Fruit fly (Drosophila melanogaster) whole organism, embryonic: Measurements from ENCODE around the gene Sur.

ENCODE experiments used
- CG11723 ChIP-seq: fragments of 200-800 bp; sonication (Bioruptor generic); optimal IDR thresholded peaks from 2 replicates; lab custom pipeline; 2017; ENCODE audit warnings: missing biosample characterization, mild to moderate bottlenecking, missing genetic modification characterization
- CG12299 ChIP-seq: fragments of 200-800 bp; sonication (Bioruptor generic); optimal IDR thresholded peaks from 2 replicates; lab custom pipeline; 2018; ENCODE audit warnings: missing biosample characterization, mild to moderate bottlenecking, missing genetic modification characterization
- CG12659 ChIP-seq: fragments of 200-800 bp; sonication (Bioruptor generic); optimal IDR thresholded peaks from 3 replicates; lab custom pipeline; 2017; ENCODE audit warnings: mild to moderate bottlenecking, missing biosample characterization, missing genetic modification reagents, missing genetic modification characterization
- CG13424 ChIP-seq: fragments of 200-800 bp; sonication (Bioruptor generic); optimal IDR thresholded peaks from 2 replicates; lab custom pipeline; 2019; ENCODE audit warnings: missing biosample characterization, mild to moderate bottlenecking, missing genetic modification characterization, moderate library complexity
- CG15073 ChIP-seq: fragments of 200-800 bp; sonication (Bioruptor generic); optimal IDR thresholded peaks from 2 replicates; lab custom pipeline; 2016; ENCODE audit warnings: missing biosample characterization, missing genetic modification characterization
- CG1602 ChIP-seq: fragments of 200-800 bp; sonication (Bioruptor generic); optimal IDR thresholded peaks from 3 replicates; lab custom pipeline; 2016; ENCODE audit warnings: missing biosample characterization, missing genetic modification characterization
- CG17829 ChIP-seq: fragments of 200-800 bp; optimal IDR thresholded peaks from 2 replicates; lab custom pipeline; 2019; ENCODE audit warnings: missing biosample characterization, mild to moderate bottlenecking, missing genetic modification characterization, moderate library complexity
- CG2116 ChIP-seq: fragments of 200-800 bp; sonication (Bioruptor generic); optimal IDR thresholded peaks from 3 replicates; lab custom pipeline; 2018; ENCODE audit warnings: missing biosample characterization, mild to moderate bottlenecking, missing genetic modification characterization
- CG31388 ChIP-seq: fragments of 200-800 bp; sonication (Bioruptor generic); optimal IDR thresholded peaks from 2 replicates; lab custom pipeline; 2016; ENCODE audit warnings: missing biosample characterization, missing genetic modification characterization
- CG32532 ChIP-seq: fragments of 200-800 bp; sonication (Bioruptor generic); IDR thresholded peaks from 2 replicates; pipeline ENCODE4 v1.3.6; 2022; ENCODE audit warnings: missing biosample characterization, missing genetic modification characterization
- CG3838 ChIP-seq: fragments of 200-800 bp; sonication (Bioruptor generic); optimal IDR thresholded peaks from 3 replicates; lab custom pipeline; 2016; ENCODE audit warnings: missing biosample characterization, missing genetic modification characterization
- CG5245 ChIP-seq: fragments of 200-800 bp; sonication (Bioruptor generic); optimal IDR thresholded peaks from 3 replicates; lab custom pipeline; 2016; ENCODE audit warnings: missing biosample characterization, missing genetic modification characterization
- CG6813 ChIP-seq: fragments of 200-800 bp; sonication (Bioruptor generic); optimal IDR thresholded peaks from 2 replicates; lab custom pipeline; 2017; ENCODE audit warnings: missing biosample characterization, missing genetic modification characterization, mild to moderate bottlenecking, moderate library complexity, missing genetic modification reagents
- CG7372 ChIP-seq: fragments of 200-800 bp; sonication (Bioruptor generic); IDR thresholded peaks from 2 replicates; pipeline ENCODE4 v1.3.6; 2022; ENCODE audit warnings: missing biosample characterization, missing genetic modification characterization
- HLH4C ChIP-seq: fragments of 200-800 bp; sonication (Bioruptor generic); IDR thresholded peaks from 3 replicates; pipeline ENCODE4 v1.3.6; 2022; ENCODE audit warnings: missing biosample characterization, missing genetic modification characterization; ENCODE audit not compliant: partially characterized antibody
- Hand ChIP-seq: fragments of 200-800 bp; sonication (Bioruptor generic); optimal IDR thresholded peaks from 2 replicates; lab custom pipeline; 2017; ENCODE audit warnings: mild to moderate bottlenecking, missing biosample characterization, missing genetic modification reagents, missing genetic modification characterization
- HmgD ChIP-seq: fragments of 200-800 bp; sonication (Bioruptor generic); optimal IDR thresholded peaks from 3 replicates; lab custom pipeline; 2016; ENCODE audit warnings: missing biosample characterization, missing genetic modification characterization
- MTF-1 ChIP-seq: fragments of 200-800 bp; sonication (Bioruptor generic); optimal IDR thresholded peaks from 2 replicates; lab custom pipeline; 2018; ENCODE audit warnings: missing biosample characterization, mild to moderate bottlenecking, missing genetic modification characterization, borderline replicate concordance
- NC2β ChIP-seq: fragments of 200-800 bp; sonication (Bioruptor generic); optimal IDR thresholded peaks from 2 replicates; lab custom pipeline; 2016; ENCODE audit warnings: missing biosample characterization, missing genetic modification characterization
- Nf-YB ChIP-seq: fragments of 200-800 bp; sonication (Bioruptor generic); optimal IDR thresholded peaks from 3 replicates; lab custom pipeline; 2019; ENCODE audit warnings: missing biosample characterization, mild to moderate bottlenecking, missing genetic modification characterization, moderate library complexity
- NfI ChIP-seq: fragments of 200-800 bp; sonication (Bioruptor generic); optimal IDR thresholded peaks from 3 replicates; lab custom pipeline; 2018; ENCODE audit warnings: missing biosample characterization, mild to moderate bottlenecking, missing genetic modification characterization, moderate library complexity
- Oli ChIP-seq: fragments of 200-800 bp; sonication (Bioruptor generic); optimal IDR thresholded peaks from 2 replicates; lab custom pipeline; 2018; ENCODE audit warnings: missing biosample characterization, mild to moderate bottlenecking, missing genetic modification characterization, moderate library complexity
- Optix ChIP-seq: fragments of 200-800 bp; sonication (Bioruptor generic); IDR thresholded peaks from 3 replicates; pipeline ENCODE4 v1.3.6; 2022; ENCODE audit warnings: missing biosample characterization, missing genetic modification characterization
- Rfx ChIP-seq: fragments of 200-800 bp; sonication (Bioruptor generic); IDR thresholded peaks from 2 replicates; pipeline ENCODE4 v1.3.6; 2022; ENCODE audit warnings: missing biosample characterization, missing genetic modification characterization
- Vsx1 ChIP-seq: fragments of 200-800 bp; sonication (Bioruptor generic); optimal IDR thresholded peaks from 2 replicates; lab custom pipeline; 2017; ENCODE audit warnings: missing biosample characterization, mild to moderate bottlenecking, missing genetic modification characterization, missing genetic modification reagents
- abd-A ChIP-seq: fragments of 200-800 bp; sonication (Bioruptor generic); optimal IDR thresholded peaks from 3 replicates; lab custom pipeline; 2019; ENCODE audit warnings: missing biosample characterization, mild to moderate bottlenecking, missing genetic modification characterization, moderate library complexity
- amos ChIP-seq: fragments of 200-800 bp; sonication (Bioruptor generic); IDR thresholded peaks from 2 replicates; pipeline ENCODE4 v1.3.6; 2022; ENCODE audit warnings: missing biosample characterization, missing genetic modification characterization; ENCODE audit not compliant: partially characterized antibody
- bab2 ChIP-seq: fragments of 200-800 bp; sonication (Bioruptor generic); optimal IDR thresholded peaks from 2 replicates; lab custom pipeline; 2016; ENCODE audit warnings: missing biosample characterization, missing genetic modification characterization
- cas ChIP-seq: fragments of 200-800 bp; sonication (Bioruptor generic); IDR thresholded peaks from 2 replicates; pipeline ENCODE4 v1.3.6; 2022; ENCODE audit warnings: missing biosample characterization, missing genetic modification characterization
- disco-r ChIP-seq: fragments of 200-800 bp; sonication (Bioruptor generic); optimal IDR thresholded peaks from 2 replicates; lab custom pipeline; 2016; ENCODE audit warnings: missing biosample characterization, missing genetic modification characterization
- ewg ChIP-seq: fragments of 200-800 bp; sonication (Bioruptor generic); optimal IDR thresholded peaks from 3 replicates; lab custom pipeline; 2017; ENCODE audit warnings: mild to moderate bottlenecking, missing biosample characterization, missing genetic modification reagents, missing genetic modification characterization
- fd64A ChIP-seq: fragments of 200-800 bp; sonication (Bioruptor generic); optimal IDR thresholded peaks from 3 replicates; lab custom pipeline; 2018; ENCODE audit warnings: missing biosample characterization, mild to moderate bottlenecking, missing genetic modification characterization
- gce ChIP-seq: fragments of 200-800 bp; sonication (Bioruptor generic); IDR thresholded peaks from 3 replicates; pipeline ENCODE4 v1.3.6; 2022; ENCODE audit warnings: missing biosample characterization, missing genetic modification characterization
- hkb ChIP-seq, 2 experiments: fragments of 200-800 bp in 1 of 2; fragments of >200 bp in 1 of 2; sonication (Bioruptor generic) in 1 of 2; IDR thresholded peaks in 1 of 2; optimal IDR thresholded peaks in 1 of 2; 2 replicates each; pipeline versions ENCODE4 v1.3.6 to Lab custom; 2017 to 2022; ENCODE audit warnings: missing biosample characterization in 1 of 2, missing genetic modification characterization in 1 of 2
- jing ChIP-seq: fragments of 200-800 bp; sonication (Bioruptor generic); optimal IDR thresholded peaks from 2 replicates; lab custom pipeline; 2018; ENCODE audit warnings: missing biosample characterization, mild to moderate bottlenecking, missing genetic modification characterization
- ken ChIP-seq: fragments of 200-800 bp; sonication (Bioruptor generic); IDR thresholded peaks from 3 replicates; pipeline ENCODE4 v1.3.6; 2022; ENCODE audit warnings: missing biosample characterization, missing genetic modification characterization
- lola ChIP-seq, 3 experiments: fragments of >200 bp in 2 of 3; fragments of 200-800 bp in 1 of 3; sonication (Bioruptor generic) in 1 of 3; optimal IDR thresholded peaks; 2 replicates each; lab custom pipeline; 2017 to 2019; ENCODE audit warnings: missing biosample characterization in 3 of 3, missing genetic modification characterization in 3 of 3, mild to moderate bottlenecking in 1 of 3, moderate library complexity in 1 of 3
- nau ChIP-seq: fragments of 200-800 bp; sonication (Bioruptor generic); optimal IDR thresholded peaks from 3 replicates; lab custom pipeline; 2017; ENCODE audit warnings: missing biosample characterization, mild to moderate bottlenecking, missing genetic modification characterization, missing genetic modification reagents
- oc ChIP-seq: fragments of 200-800 bp; sonication (Bioruptor generic); optimal IDR thresholded peaks from 2 replicates; lab custom pipeline; 2018; ENCODE audit warnings: missing biosample characterization, mild to moderate bottlenecking, missing genetic modification characterization, moderate library complexity
- p53 ChIP-seq: fragments of 200-800 bp; sonication (Bioruptor generic); optimal IDR thresholded peaks from 2 replicates; lab custom pipeline; 2016; ENCODE audit warnings: missing biosample characterization, missing genetic modification characterization
- row ChIP-seq: fragments of 200-800 bp; sonication (Bioruptor generic); IDR thresholded peaks from 3 replicates; pipeline ENCODE4 v1.3.6; 2022; ENCODE audit warnings: missing biosample characterization, missing genetic modification characterization
- run ChIP-seq: fragments of 200-800 bp; sonication (Bioruptor generic); optimal IDR thresholded peaks from 3 replicates; lab custom pipeline; 2018; ENCODE audit warnings: missing biosample characterization, mild to moderate bottlenecking, missing genetic modification characterization
- ssp ChIP-seq: fragments of 200-800 bp; sonication (Bioruptor generic); IDR thresholded peaks from 2 replicates; pipeline ENCODE4 v1.3.6; 2022; ENCODE audit warnings: missing biosample characterization, missing genetic modification characterization
- stwl ChIP-seq: fragments of 200-800 bp; sonication (Bioruptor generic); optimal IDR thresholded peaks from 3 replicates; lab custom pipeline; 2018; ENCODE audit warnings: missing biosample characterization, mild to moderate bottlenecking, missing genetic modification characterization, moderate library complexity
- tin ChIP-seq: fragments of 200-800 bp; sonication (Bioruptor generic); optimal IDR thresholded peaks from 3 replicates; lab custom pipeline; 2016; ENCODE audit warnings: missing biosample characterization, missing genetic modification characterization
- tio ChIP-seq: fragments of 200-800 bp; sonication (Bioruptor generic); optimal IDR thresholded peaks from 2 replicates; lab custom pipeline; 2017; ENCODE audit warnings: missing biosample characterization, missing genetic modification characterization, inconsistent platforms
- tup ChIP-seq: fragments of 200-800 bp; sonication (Bioruptor generic); optimal IDR thresholded peaks from 2 replicates; lab custom pipeline; 2016; ENCODE audit warnings: missing biosample characterization, mild to moderate bottlenecking, missing genetic modification characterization, moderate library complexity
- wdn ChIP-seq: fragments of 200-800 bp; sonication (Bioruptor generic); IDR thresholded peaks from 2 replicates; pipeline ENCODE4 v1.3.6; 2022; ENCODE audit warnings: missing biosample characterization, missing genetic modification characterization
- yki ChIP-seq: fragments of >200 bp; optimal IDR thresholded peaks from 3 replicates; lab custom pipeline; 2018

The Sur gene

DNA sequence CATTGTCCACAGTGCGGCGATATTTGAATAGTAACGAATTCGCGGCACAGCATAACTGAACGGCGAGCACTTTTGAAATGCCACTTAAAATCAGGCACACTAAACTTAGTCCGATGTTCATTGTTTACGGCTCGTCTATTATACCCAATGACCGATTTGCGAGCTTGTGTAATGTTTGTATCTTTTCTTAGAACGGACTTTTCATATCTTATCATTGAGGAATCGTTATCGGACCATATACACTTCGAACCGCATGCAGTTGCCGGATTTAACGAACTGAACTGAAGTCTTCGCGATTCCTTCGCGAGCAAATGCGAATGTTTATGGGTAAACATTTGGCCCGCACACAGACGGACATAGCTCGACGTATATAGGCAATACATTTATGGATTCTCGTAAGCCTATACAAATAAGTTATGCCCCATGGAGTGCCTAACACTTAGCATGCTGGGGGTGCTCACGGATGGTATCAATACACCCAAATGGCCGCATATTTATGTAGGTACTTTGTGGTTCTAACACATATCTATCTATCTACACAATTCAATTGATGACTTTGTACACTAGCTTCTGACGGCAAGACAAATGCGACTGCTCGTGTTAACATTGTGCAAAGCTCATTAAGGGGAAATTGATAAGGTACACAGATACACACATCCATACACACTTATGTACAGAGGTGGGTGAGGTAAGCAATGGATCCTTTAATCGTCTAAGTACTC is 39.0 kb upstream of the Sur start, which contains the start of gene mthl15 (continued):
- TF ChIP-seq fd64A (GFP tag; lab: Kevin White, UChicago) (peak; percentile 51), ssp (GFP tag; lab: Robert Waterston, UW) (no peak), row (GFP tag; lab: Robert Waterston, UW) (0 out of 3 replicates have a peak, but pooled peaks have one; percentile 11), CG5245 (GFP tag; lab: Kevin White, UChicago) (no peak), stwl (no peak), abd-A (tag; lab: Kevin White, UChicago) (no peak), CG32532 (GFP tag; lab: Robert Waterston, UW) (no peak), NC2β (GFP tag; lab: Kevin White, UChicago) (no peak), cas (no peak), lola (GFP tag; optimal IDR thresholded peaks at IDR 0.05; lab: Kevin White, UChicago) (no peak), oc (tag; lab: Kevin White, UChicago) (no peak), CG31388 (GFP tag; lab: Kevin White, UChicago) (no peak), tup (no peak), Oli (tag; lab: Kevin White, UChicago) (no peak), jing (GFP tag; lab: Kevin White, UChicago) (no peak), CG6813 (GFP tag; lab: Kevin White, UChicago) (no peak), p53 (GFP tag; lab: Kevin White, UChicago) (no peak), bab2 (GFP tag; lab: Kevin White, UChicago) (no peak), CG1602 (GFP tag; lab: Kevin White, UChicago) (no peak), CG13424 (tag; lab: Kevin White, UChicago) (peak; percentile 9), Rfx (GFP tag; lab: Robert Waterston, UW) (no peak), Nf-YB (GFP tag; lab: Kevin White, UChicago) (no peak), CG11723 (GFP tag; lab: Kevin White, UChicago) (peak; percentile 19), wdn (GFP tag; lab: Robert Waterston, UW) (no peak), hkb (optimal IDR thresholded peaks at IDR 0.05; lab: Kevin White, UChicago) (no peak), hkb (GFP tag; IDR thresholded peaks at IDR 0.05; lab: Robert Waterston, UW) (no peak), CG7372 (GFP tag; lab: Robert Waterston, UW) (no peak), CG2116 (GFP tag; lab: Kevin White, UChicago) (no peak), CG12659 (GFP tag; lab: Kevin White, UChicago) (peak; percentile 38), MTF-1 (no peak), run (tag; lab: Kevin White, UChicago) (no peak), Vsx1 (GFP tag; lab: Kevin White, UChicago) (no peak), nau (no peak), CG17829 (tag; lab: Kevin White, UChicago) (no peak), tio (no peak), tin (GFP tag; lab: Kevin White, UChicago) (no peak), HmgD (no peak), CG12299 (tag; lab: Kevin White, UChicago) (peak; percentile 5), yki (lab: Kevin White, UChicago) (no peak), Optix (GFP tag; lab: Robert Waterston, UW) (no peak), ken (GFP tag; lab: Robert Waterston, UW) (no peak), amos (GFP tag; lab: Robert Waterston, UW) (no peak), NfI (no peak), ewg (GFP tag; lab: Kevin White, UChicago) (no peak), CG15073 (GFP tag; lab: Kevin White, UChicago) (no peak), Hand (GFP tag; lab: Kevin White, UChicago) (no peak), disco-r (GFP tag; lab: Kevin White, UChicago) (no peak), HLH4C (GFP tag; lab: Robert Waterston, UW) (0 out of 3 replicates have a peak, but pooled peaks have one; percentile 39), CG3838 (GFP tag; lab: Kevin White, UChicago) (no peak), gce (GFP tag; lab: Robert Waterston, UW) (no peak)
